Worm (Caenorhabditis elegans): ENCODE measurements around the gene tdo-2.
A peak's percentile ranks its signal among the peaks of the same experiment; 100 is the strongest.

The tdo-2 gene

DNA sequence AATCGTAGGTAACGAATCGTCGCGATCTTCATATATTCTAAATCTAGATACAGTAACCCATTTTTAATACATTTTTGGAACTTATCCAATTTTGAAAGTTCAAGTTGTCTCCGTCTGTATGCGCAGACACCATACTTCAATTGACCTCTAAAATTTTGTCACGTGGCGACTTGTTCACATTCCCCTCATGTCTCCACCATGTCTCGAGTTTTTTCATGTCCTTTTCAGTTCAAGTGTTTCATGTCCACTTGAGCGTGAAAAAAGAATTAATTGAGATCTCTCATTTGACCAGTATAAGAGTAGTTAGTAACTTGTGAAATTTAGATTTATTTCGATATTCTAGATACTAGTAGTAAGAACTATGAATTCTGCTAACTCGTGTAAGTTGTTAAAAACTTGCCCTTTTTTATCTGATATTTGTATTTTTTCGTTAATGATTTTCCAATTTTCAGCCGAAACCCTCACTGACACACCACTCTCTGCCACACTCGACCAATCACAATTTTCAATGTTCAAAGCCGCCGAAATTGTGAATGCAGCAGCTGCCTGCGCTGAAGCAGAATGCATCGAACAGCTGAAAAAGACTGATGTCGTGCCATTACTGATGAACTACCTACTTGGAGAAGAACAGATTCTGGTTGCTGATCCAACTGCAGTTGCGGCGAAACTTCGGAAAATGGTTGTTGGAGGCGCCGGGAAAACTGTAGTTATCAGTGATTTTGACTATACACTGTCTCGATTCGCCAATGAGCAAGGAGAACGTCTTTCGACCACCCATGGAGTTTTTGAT, 32.0 kb upstream of the tdo-2 start:
- no peak for TF ChIP-seq lin-13 (tag; optimal IDR thresholded peaks at IDR 0.05)
- TF ChIP-seq nhr-237 (tag; optimal IDR thresholded peaks at IDR 0.05): no peak
- no peak for TF ChIP-seq ceh-43 (GFP tag; optimal IDR thresholded peaks at IDR 0.05)
- TF ChIP-seq sptf-1 (tag; optimal IDR thresholded peaks at IDR 0.05): no peak
- no peak for TF ChIP-seq sem-2 (GFP tag; optimal IDR thresholded peaks at IDR 0.05)

DNA sequence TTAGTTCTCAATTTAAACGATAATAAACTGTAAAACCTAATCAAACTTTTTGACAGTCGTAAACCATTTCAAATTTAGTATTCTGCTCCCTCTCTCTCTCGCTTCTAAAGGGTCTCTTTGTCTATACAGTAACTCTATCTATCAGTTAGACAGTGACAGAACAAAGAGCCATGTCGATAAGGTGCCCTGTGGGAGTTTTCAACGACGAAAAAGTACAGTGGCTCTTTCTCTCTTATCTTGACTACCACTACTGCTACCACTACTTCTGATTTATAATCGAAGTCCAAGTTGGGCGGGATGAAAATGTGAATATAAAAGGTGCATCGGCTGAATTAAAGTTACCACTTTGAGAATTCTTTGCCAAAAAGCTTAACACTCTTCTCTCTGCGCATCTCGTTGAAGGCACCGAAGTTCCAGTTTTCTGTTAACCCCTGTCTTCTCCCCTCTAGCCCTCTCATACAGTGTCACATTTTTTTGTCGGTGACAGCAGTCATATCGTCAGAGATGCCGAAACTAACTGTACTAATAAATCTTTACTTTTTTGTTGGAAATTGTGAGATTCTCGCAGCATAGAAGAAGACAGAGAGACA, 31.1 kb upstream of the tdo-2 start:
- TF ChIP-seq M03D4.4 (tag; optimal IDR thresholded peaks at IDR 0.05): no peak
- TF ChIP-seq pha-4 (tag; optimal IDR thresholded peaks at IDR 0.05): no peak
- TF ChIP-seq mab-5 (tag; optimal IDR thresholded peaks at IDR 0.05): no peak
- no peak for TF ChIP-seq unc-62 (GFP tag; optimal IDR thresholded peaks at IDR 0.05)
- TF ChIP-seq nhr-2 (tag; optimal IDR thresholded peaks at IDR 0.05): no peak
- no peak for TF ChIP-seq ztf-11 (tag; optimal IDR thresholded peaks at IDR 0.05)

DNA sequence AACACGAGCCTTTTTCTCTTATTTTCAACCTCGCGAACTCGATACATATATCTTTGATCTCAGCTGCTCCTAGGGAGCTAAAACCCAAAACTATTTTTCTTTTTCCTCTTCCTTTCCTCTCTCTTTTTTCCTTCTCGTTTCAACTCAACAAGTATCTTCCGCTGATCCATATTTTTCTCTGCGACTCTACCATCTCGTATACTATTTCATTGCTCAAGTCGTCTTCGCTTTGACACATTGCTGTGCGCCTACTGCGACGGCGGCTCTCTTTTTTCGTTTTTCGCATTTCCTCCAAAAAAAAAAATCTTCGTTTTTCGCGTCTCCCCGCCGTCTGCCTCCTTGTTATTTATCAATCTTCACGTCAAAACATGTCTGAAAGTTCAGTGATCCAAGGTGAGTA, 30.1 kb upstream of the tdo-2 start:
- peak; percentile 4 for TF ChIP-seq ces-1 (GFP tag; optimal IDR thresholded peaks at IDR 0.05)
- TF ChIP-seq cnd-1 (tag; optimal IDR thresholded peaks at IDR 0.05): no peak
- no peak for TF ChIP-seq nhr-76 (tag; optimal IDR thresholded peaks at IDR 0.05)
- peak; percentile 16 for TF ChIP-seq unc-62 (GFP tag; optimal IDR thresholded peaks at IDR 0.05)
- TF ChIP-seq lsy-2 (tag; optimal IDR thresholded peaks at IDR 0.05): no peak
- no peak for TF ChIP-seq lin-32 (GFP tag; optimal IDR thresholded peaks at IDR 0.05)
- peak; percentile 29 for TF ChIP-seq unc-120 (tag; optimal IDR thresholded peaks at IDR 0.05; ENCODE audit: poor library complexity, severe bottlenecking)

DNA sequence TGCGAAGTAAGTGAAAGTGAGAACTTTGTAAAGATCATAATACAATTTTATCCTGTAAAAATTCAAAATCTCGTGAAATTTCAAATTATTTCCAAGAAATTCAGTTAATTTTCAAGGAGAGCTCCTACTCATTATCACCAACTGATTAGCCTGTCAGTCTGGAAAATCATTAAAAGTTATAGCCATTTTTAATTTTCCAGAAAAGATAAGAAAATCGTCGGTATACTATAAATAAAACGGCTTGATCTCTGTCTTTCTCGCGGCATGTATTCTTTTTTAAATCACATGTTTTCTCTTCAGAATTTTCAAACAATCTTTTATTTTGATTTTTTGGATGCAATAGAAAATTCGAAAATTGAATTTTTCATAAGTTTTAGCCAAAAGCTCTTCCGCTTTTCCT, 29.2 kb upstream of the tdo-2 start:
- TF ChIP-seq unc-62 (GFP tag; optimal IDR thresholded peaks at IDR 0.05) (no peak), bed-3 (GFP tag; optimal IDR thresholded peaks at IDR 0.05) (no peak), sptf-1 (tag; optimal IDR thresholded peaks at IDR 0.05) (no peak)

DNA sequence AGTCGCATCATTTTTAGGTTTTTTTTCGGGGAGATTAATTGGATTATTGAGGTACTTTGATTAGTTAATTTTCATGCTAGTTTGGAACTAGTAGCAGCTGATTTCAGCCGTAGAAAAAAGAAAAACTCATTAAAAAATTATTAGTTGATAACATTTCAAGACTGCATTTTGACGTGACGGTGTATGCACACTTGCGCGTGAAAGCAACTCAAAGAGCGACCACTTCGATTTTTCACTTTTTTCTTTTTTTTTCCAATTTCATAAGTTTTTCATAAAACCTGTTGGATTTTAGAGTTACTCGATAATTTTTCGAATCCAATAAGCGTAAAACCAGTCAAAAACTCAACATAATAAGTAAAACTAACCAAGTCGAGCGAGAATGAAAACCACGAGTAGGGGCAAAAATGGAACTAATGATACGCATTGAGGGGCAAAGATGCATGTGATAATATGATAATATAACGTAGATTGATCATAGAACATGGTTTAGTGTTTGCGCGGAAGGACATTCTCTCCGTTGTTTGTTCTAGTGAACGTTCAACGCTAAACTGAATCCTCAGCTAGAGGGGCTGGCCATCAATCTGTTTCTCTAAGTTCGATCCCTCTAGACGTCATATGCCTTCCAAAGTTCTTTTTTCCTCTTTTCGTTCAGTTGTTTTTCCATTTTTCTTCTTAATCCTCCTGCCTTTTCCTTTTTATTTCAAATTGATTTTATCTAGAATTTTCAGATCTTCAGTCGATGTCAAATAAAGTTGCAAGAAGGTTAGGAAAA, 28.6 kb upstream of the tdo-2 start, which contains the start of the genes F25B5.6 and F25B5.3:
Gene F25B5.6, minus strand, starts transcription at position 572 of the 772 bp plus-strand sequence.
Gene F25B5.3, plus strand, starts transcription at position 722 of the 772 bp plus-strand sequence.
- TF ChIP-seq pha-4 (tag; optimal IDR thresholded peaks at IDR 0.05) (no peak), ces-1 (GFP tag; optimal IDR thresholded peaks at IDR 0.05) (peak; percentile 51)

DNA sequence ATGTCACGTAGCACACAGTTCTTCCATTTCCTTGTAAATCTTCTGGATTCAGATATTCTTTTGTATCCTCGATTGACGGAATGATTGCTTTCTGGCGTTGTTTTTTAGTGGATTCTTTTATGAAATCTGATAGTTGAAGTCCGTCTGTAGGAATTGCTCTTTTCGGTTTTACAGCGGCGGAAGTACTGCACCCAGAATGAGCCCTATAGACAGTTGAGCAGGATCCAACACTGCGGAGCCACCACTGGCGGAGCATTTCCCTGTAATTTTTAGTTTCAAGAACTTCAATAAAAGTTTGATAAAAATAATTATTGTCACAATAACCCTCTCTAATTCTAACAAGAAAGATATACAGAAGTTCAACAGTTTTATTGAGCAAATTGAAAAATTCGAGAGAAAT, 26.1 kb upstream of the tdo-2 start, which contains the start of gene F25B5.5:
Gene F25B5.5, minus strand, starts transcription at position 260 of the 400 bp plus-strand sequence.
- TF ChIP-seq nhr-237 (tag; optimal IDR thresholded peaks at IDR 0.05) (no peak), ztf-11 (tag; optimal IDR thresholded peaks at IDR 0.05) (no peak), M03D4.4 (tag; optimal IDR thresholded peaks at IDR 0.05) (no peak), sptf-1 (tag; optimal IDR thresholded peaks at IDR 0.05) (no peak), ceh-83 (GFP tag; optimal IDR thresholded peaks at IDR 0.05) (no peak), ces-1 (GFP tag; optimal IDR thresholded peaks at IDR 0.05) (no peak), unc-120 (tag; optimal IDR thresholded peaks at IDR 0.05; ENCODE audit: poor library complexity, severe bottlenecking) (no peak)

DNA sequence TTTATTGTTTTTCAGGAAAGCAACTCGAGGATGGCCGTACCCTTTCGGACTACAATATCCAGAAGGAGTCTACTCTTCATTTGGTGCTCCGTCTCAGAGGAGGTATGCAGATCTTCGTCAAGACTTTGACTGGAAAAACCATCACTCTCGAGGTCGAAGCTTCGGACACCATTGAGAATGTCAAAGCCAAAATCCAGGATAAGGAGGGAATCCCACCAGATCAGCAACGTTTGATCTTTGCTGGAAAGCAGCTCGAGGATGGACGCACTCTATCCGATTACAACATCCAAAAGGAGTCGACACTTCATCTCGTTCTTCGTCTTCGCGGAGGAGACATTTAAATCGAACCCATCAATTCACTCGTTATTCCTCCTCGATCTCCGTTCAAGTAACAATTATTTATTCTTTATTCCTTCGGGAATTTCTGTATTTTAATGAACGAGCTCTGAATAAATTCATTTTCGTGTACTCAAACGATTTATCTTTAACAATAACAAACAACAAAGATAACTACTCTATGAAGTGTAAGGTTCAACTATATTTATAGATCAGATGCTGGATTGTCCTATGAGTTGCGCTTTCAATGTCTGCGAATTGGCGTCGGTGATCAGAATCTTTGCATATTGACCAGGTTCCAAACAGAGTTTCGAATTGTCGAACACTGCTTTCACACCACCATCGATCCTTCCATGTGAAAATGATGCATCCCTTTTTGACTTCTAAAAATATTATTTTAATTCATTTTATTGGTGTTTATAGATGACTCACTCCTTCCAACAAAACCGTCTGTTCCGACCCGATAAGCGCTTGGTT, 23.8 kb upstream of the tdo-2 start:
- TF ChIP-seq unc-39 (tag; optimal IDR thresholded peaks at IDR 0.05) (no peak), ces-1 (GFP tag; optimal IDR thresholded peaks at IDR 0.05) (no peak), drap-1 (GFP tag; optimal IDR thresholded peaks at IDR 0.05) (no peak), blmp-1 (tag; optimal IDR thresholded peaks at IDR 0.05) (no peak), ztf-11 (tag; optimal IDR thresholded peaks at IDR 0.05) (no peak), unc-62 (GFP tag; optimal IDR thresholded peaks at IDR 0.05) (no peak), unc-120 (tag; optimal IDR thresholded peaks at IDR 0.05; ENCODE audit: poor library complexity, severe bottlenecking) (no peak), nhr-12 (tag; optimal IDR thresholded peaks at IDR 0.05) (no peak), bed-3 (GFP tag; optimal IDR thresholded peaks at IDR 0.05) (no peak), ceh-43 (GFP tag; optimal IDR thresholded peaks at IDR 0.05) (no peak), zip-8 (tag; optimal IDR thresholded peaks at IDR 0.05) (no peak), lin-32 (GFP tag; optimal IDR thresholded peaks at IDR 0.05) (peak; percentile 3), ceh-83 (GFP tag; optimal IDR thresholded peaks at IDR 0.05) (peak; percentile 78), snpc-4 (tag; optimal IDR thresholded peaks at IDR 0.05) (no peak), flh-1 (GFP tag; optimal IDR thresholded peaks at IDR 0.05) (no peak), sem-2 (GFP tag; optimal IDR thresholded peaks at IDR 0.05) (no peak), M03D4.4 (tag; optimal IDR thresholded peaks at IDR 0.05) (no peak)

All from whole organism, mixed stage, embryonic.